Fruit fly (Drosophila melanogaster) whole organism, embryonic: Measurements from ENCODE around the gene DENR.
A peak's percentile ranks its signal among the peaks of the same experiment; 100 is the strongest.

Experiments
- Asciz ChIP-seq: fragments of 200-800 bp; sonication (Bioruptor generic); optimal IDR thresholded peaks from 2 replicates; lab custom pipeline; 2017; ENCODE audit warnings: missing biosample characterization, mild to moderate bottlenecking, missing genetic modification characterization, missing genetic modification reagents
- Awh ChIP-seq: fragments of 200-800 bp; sonication (Bioruptor generic); IDR thresholded peaks from 2 replicates; pipeline ENCODE4, ENCODE4 v1.3.6; 2022; ENCODE audit warnings: missing biosample characterization, missing genetic modification characterization
- CG11085 ChIP-seq: fragments of 200-800 bp; sonication (Bioruptor generic); IDR thresholded peaks from 2 replicates; pipeline ENCODE4 v1.3.6; 2022; ENCODE audit warnings: missing biosample characterization, missing genetic modification characterization
- CG11093 ChIP-seq: fragments of 200-800 bp; sonication (Bioruptor generic); IDR thresholded peaks from 3 replicates; pipeline ENCODE4 v1.3.6; 2022; ENCODE audit warnings: missing biosample characterization, missing genetic modification characterization
- CG11247 ChIP-seq: fragments of 200-800 bp; sonication (Bioruptor generic); IDR thresholded peaks from 2 replicates; pipeline ENCODE4 v1.3.6; 2022; ENCODE audit warnings: missing biosample characterization, missing genetic modification characterization
- CG12744 ChIP-seq: fragments of 200-800 bp; sonication (Bioruptor generic); optimal IDR thresholded peaks from 2 replicates; lab custom pipeline; 2016; ENCODE audit warnings: missing biosample characterization, missing genetic modification characterization
- CG13624 ChIP-seq: fragments of 200-800 bp; sonication (Bioruptor generic); optimal IDR thresholded peaks from 2 replicates; lab custom pipeline; 2016; ENCODE audit warnings: missing biosample characterization, missing genetic modification characterization
- CG13894 ChIP-seq: fragments of 200-800 bp; sonication (Bioruptor generic); optimal IDR thresholded peaks from 3 replicates; lab custom pipeline; 2018; ENCODE audit warnings: missing biosample characterization, mild to moderate bottlenecking, missing genetic modification characterization, moderate library complexity
- CG16779 ChIP-seq: fragments of 200-800 bp; sonication (Bioruptor generic); IDR thresholded peaks from 2 replicates; pipeline ENCODE4 v1.3.6; 2022; ENCODE audit warnings: missing biosample characterization, missing genetic modification characterization
- CG16815 ChIP-seq: fragments of 200-800 bp; sonication (Bioruptor generic); optimal IDR thresholded peaks from 3 replicates; lab custom pipeline; 2017; ENCODE audit warnings: missing biosample characterization, mild to moderate bottlenecking, missing genetic modification characterization
- CG17328 ChIP-seq: fragments of 200-800 bp; sonication (Bioruptor generic); IDR thresholded peaks from 2 replicates; pipeline ENCODE4 v1.3.6; 2022; ENCODE audit warnings: missing biosample characterization, missing genetic modification characterization
- CG17568 ChIP-seq: fragments of 200-800 bp; sonication (Bioruptor generic); optimal IDR thresholded peaks from 2 replicates; lab custom pipeline; 2018; ENCODE audit warnings: missing biosample characterization, mild to moderate bottlenecking, missing genetic modification characterization, moderate library complexity
- CG1832 ChIP-seq: fragments of 200-800 bp; sonication (Bioruptor generic); optimal IDR thresholded peaks from 2 replicates; lab custom pipeline; 2017; ENCODE audit warnings: missing biosample characterization, mild to moderate bottlenecking, missing genetic modification characterization, inconsistent platforms
- CG2889 ChIP-seq: fragments of 200-800 bp; sonication (Bioruptor generic); IDR thresholded peaks from 3 replicates; pipeline ENCODE4 v1.3.6; 2022; ENCODE audit warnings: missing biosample characterization, missing genetic modification characterization
- CG31388 ChIP-seq: fragments of 200-800 bp; sonication (Bioruptor generic); optimal IDR thresholded peaks from 2 replicates; lab custom pipeline; 2016; ENCODE audit warnings: missing biosample characterization, missing genetic modification characterization
- CG34224 ChIP-seq: fragments of 200-800 bp; sonication (Bioruptor generic); IDR thresholded peaks from 3 replicates; pipeline ENCODE4 v1.3.6; 2022; ENCODE audit warnings: missing biosample characterization, missing genetic modification characterization; ENCODE audit not compliant: partially characterized antibody
- CG3995 ChIP-seq: fragments of 200-800 bp; sonication (Bioruptor generic); optimal IDR thresholded peaks from 3 replicates; lab custom pipeline; 2016; ENCODE audit warnings: missing biosample characterization, missing genetic modification characterization
- CG4404 ChIP-seq: fragments of 200-800 bp; sonication (Bioruptor generic); IDR thresholded peaks from 2 replicates; pipeline ENCODE4 v1.3.6; 2022; ENCODE audit warnings: missing biosample characterization, missing genetic modification characterization
- CG6175 ChIP-seq: fragments of 200-800 bp; sonication (Bioruptor generic); IDR thresholded peaks from 3 replicates; pipeline ENCODE4 v1.3.6; 2022; ENCODE audit warnings: missing biosample characterization, missing genetic modification characterization
- CG7928 ChIP-seq: fragments of 200-800 bp; sonication (Bioruptor generic); optimal IDR thresholded peaks from 2 replicates; lab custom pipeline; 2017; ENCODE audit warnings: missing biosample characterization, mild to moderate bottlenecking, missing genetic modification characterization
- CG7987 ChIP-seq: fragments of 200-800 bp; sonication (Bioruptor generic); optimal IDR thresholded peaks from 2 replicates; lab custom pipeline; 2018; ENCODE audit warnings: missing biosample characterization, mild to moderate bottlenecking, missing genetic modification characterization, moderate library complexity
- CG9876 ChIP-seq: fragments of 200-800 bp; sonication (Bioruptor generic); optimal IDR thresholded peaks from 2 replicates; lab custom pipeline; 2016; ENCODE audit warnings: missing biosample characterization, missing genetic modification characterization
- Chrac-16 ChIP-seq: fragments of 200-800 bp; sonication (Bioruptor generic); optimal IDR thresholded peaks from 3 replicates; lab custom pipeline; 2016; ENCODE audit warnings: missing biosample characterization, missing genetic modification characterization
- E2f1 ChIP-seq: fragments of 200-800 bp; sonication (Bioruptor generic); IDR thresholded peaks from 2 replicates; pipeline ENCODE4 v1.3.6; 2022; ENCODE audit warnings: missing biosample characterization, missing genetic modification characterization
- Fer1 ChIP-seq: fragments of 200-800 bp; sonication (Bioruptor generic); optimal IDR thresholded peaks from 2 replicates; lab custom pipeline; 2017; ENCODE audit warnings: missing biosample characterization, mild to moderate bottlenecking, missing genetic modification characterization
- Hmr ChIP-seq: fragments of 200-800 bp; sonication (Bioruptor generic); optimal IDR thresholded peaks from 3 replicates; lab custom pipeline; 2017; ENCODE audit warnings: mild to moderate bottlenecking, missing biosample characterization, missing genetic modification reagents, missing genetic modification characterization
- Hr39 ChIP-seq: fragments of >200 bp; optimal IDR thresholded peaks from 2 replicates; lab custom pipeline; 2017
- Kr ChIP-seq: fragments of 200-800 bp; sonication (Bioruptor generic); optimal IDR thresholded peaks from 2 replicates; lab custom pipeline; 2017; ENCODE audit warnings: missing biosample characterization, mild to moderate bottlenecking, missing genetic modification characterization
- Meics ChIP-seq: fragments of 200-800 bp; sonication (Bioruptor generic); optimal IDR thresholded peaks from 2 replicates; lab custom pipeline; 2017; ENCODE audit warnings: missing biosample characterization, mild to moderate bottlenecking, missing genetic modification characterization
- TFAM ChIP-seq: fragments of 200-800 bp; sonication (Bioruptor generic); optimal IDR thresholded peaks from 2 replicates; lab custom pipeline; 2017; ENCODE audit warnings: missing biosample characterization, missing genetic modification characterization, inconsistent platforms
- ab ChIP-seq: fragments of 200-800 bp; sonication (Bioruptor generic); optimal IDR thresholded peaks from 2 replicates; lab custom pipeline; 2016; ENCODE audit warnings: missing biosample characterization, missing genetic modification characterization
- abd-A ChIP-seq: fragments of 200-800 bp; sonication (Bioruptor generic); optimal IDR thresholded peaks from 3 replicates; lab custom pipeline; 2019; ENCODE audit warnings: missing biosample characterization, mild to moderate bottlenecking, missing genetic modification characterization, moderate library complexity
- amos ChIP-seq: fragments of 200-800 bp; sonication (Bioruptor generic); IDR thresholded peaks from 2 replicates; pipeline ENCODE4 v1.3.6; 2022; ENCODE audit warnings: missing biosample characterization, missing genetic modification characterization; ENCODE audit not compliant: partially characterized antibody
- ara ChIP-seq: fragments of 200-800 bp; sonication (Bioruptor generic); IDR thresholded peaks from 2 replicates; pipeline ENCODE4 v1.3.6; 2022; ENCODE audit warnings: missing biosample characterization, missing genetic modification characterization
- bcd ChIP-seq: fragments of 200-800 bp; sonication (Bioruptor generic); optimal IDR thresholded peaks from 2 replicates; lab custom pipeline; 2017; ENCODE audit warnings: missing biosample characterization, mild to moderate bottlenecking, missing genetic modification characterization
- caup ChIP-seq: fragments of 200-800 bp; sonication (Bioruptor generic); optimal IDR thresholded peaks from 3 replicates; lab custom pipeline; 2017; ENCODE audit warnings: missing biosample characterization, mild to moderate bottlenecking, missing genetic modification characterization, moderate library complexity; ENCODE audit not compliant: severe bottlenecking
- chif ChIP-seq, 2 experiments: fragments of 200-800 bp; sonication (Bioruptor generic); optimal IDR thresholded peaks; 3 replicates each; lab custom pipeline; 2016; ENCODE audit warnings: missing biosample characterization in 2 of 2, missing genetic modification characterization in 2 of 2
- fd96Cb ChIP-seq: fragments of 200-800 bp; sonication (Bioruptor generic); optimal IDR thresholded peaks from 2 replicates; lab custom pipeline; 2018; ENCODE audit warnings: missing biosample characterization, mild to moderate bottlenecking, missing genetic modification characterization, moderate library complexity
- ftz-f1 ChIP-seq: fragments of 200-800 bp; sonication (Bioruptor generic); optimal IDR thresholded peaks from 2 replicates; lab custom pipeline; 2016; ENCODE audit warnings: missing biosample characterization, missing genetic modification characterization
- ind ChIP-seq: fragments of 200-800 bp; sonication (Bioruptor generic); optimal IDR thresholded peaks from 3 replicates; lab custom pipeline; 2016; ENCODE audit warnings: missing biosample characterization, missing genetic modification characterization
- kni ChIP-seq: fragments of 200-800 bp; sonication (Bioruptor generic); optimal IDR thresholded peaks from 3 replicates; lab custom pipeline; 2017; ENCODE audit warnings: mild to moderate bottlenecking, missing biosample characterization, missing genetic modification reagents, missing genetic modification characterization
- onecut ChIP-seq: fragments of 200-800 bp; sonication (Bioruptor generic); IDR thresholded peaks from 2 replicates; pipeline ENCODE4 v1.3.6; 2022; ENCODE audit warnings: missing biosample characterization, missing genetic modification characterization
- otp ChIP-seq: fragments of 200-800 bp; sonication (Bioruptor generic); IDR thresholded peaks from 3 replicates; pipeline ENCODE4, ENCODE4 v1.3.6; 2022; ENCODE audit warnings: missing biosample characterization, missing genetic modification characterization
- pb ChIP-seq: fragments of 200-800 bp; sonication (Bioruptor generic); optimal IDR thresholded peaks from 3 replicates; lab custom pipeline; 2016; ENCODE audit warnings: missing biosample characterization, missing genetic modification characterization
- phol ChIP-seq: fragments of 200-800 bp; sonication (Bioruptor generic); optimal IDR thresholded peaks from 3 replicates; lab custom pipeline; 2018; ENCODE audit warnings: missing biosample characterization, mild to moderate bottlenecking, missing genetic modification characterization, moderate library complexity
- ranshi ChIP-seq: fragments of 200-800 bp; sonication (Bioruptor generic); IDR thresholded peaks from 2 replicates; pipeline ENCODE4 v1.3.6; 2022; ENCODE audit warnings: missing biosample characterization, missing genetic modification characterization
- slp2 ChIP-seq: fragments of 200-800 bp; sonication (Bioruptor generic); optimal IDR thresholded peaks from 2 replicates; lab custom pipeline; 2016; ENCODE audit warnings: missing biosample characterization, missing genetic modification characterization
- sna ChIP-seq: fragments of 200-800 bp; sonication (Bioruptor generic); IDR thresholded peaks from 2 replicates; pipeline ENCODE4 v1.3.6; 2022; ENCODE audit warnings: missing biosample characterization, missing genetic modification characterization; ENCODE audit not compliant: partially characterized antibody
- sob ChIP-seq: fragments of 200-800 bp; sonication (Bioruptor generic); IDR thresholded peaks from 2 replicates; pipeline ENCODE4 v1.3.6; 2022; ENCODE audit warnings: missing biosample characterization, missing genetic modification characterization
- stwl ChIP-seq: fragments of 200-800 bp; sonication (Bioruptor generic); optimal IDR thresholded peaks from 3 replicates; lab custom pipeline; 2018; ENCODE audit warnings: missing biosample characterization, mild to moderate bottlenecking, missing genetic modification characterization, moderate library complexity
- tio ChIP-seq: fragments of 200-800 bp; sonication (Bioruptor generic); optimal IDR thresholded peaks from 2 replicates; lab custom pipeline; 2017; ENCODE audit warnings: missing biosample characterization, missing genetic modification characterization, inconsistent platforms
- tll ChIP-seq, 2 experiments: fragments of 200-800 bp in 1 of 2; fragments of >200 bp in 1 of 2; sonication (Bioruptor generic) in 1 of 2; optimal IDR thresholded peaks; 2 replicates each; lab custom pipeline; 2017 to 2019; ENCODE audit warnings: missing biosample characterization in 2 of 2, missing genetic modification characterization in 2 of 2, mild to moderate bottlenecking in 1 of 2, moderate library complexity in 1 of 2

Gene DENR

DNA sequence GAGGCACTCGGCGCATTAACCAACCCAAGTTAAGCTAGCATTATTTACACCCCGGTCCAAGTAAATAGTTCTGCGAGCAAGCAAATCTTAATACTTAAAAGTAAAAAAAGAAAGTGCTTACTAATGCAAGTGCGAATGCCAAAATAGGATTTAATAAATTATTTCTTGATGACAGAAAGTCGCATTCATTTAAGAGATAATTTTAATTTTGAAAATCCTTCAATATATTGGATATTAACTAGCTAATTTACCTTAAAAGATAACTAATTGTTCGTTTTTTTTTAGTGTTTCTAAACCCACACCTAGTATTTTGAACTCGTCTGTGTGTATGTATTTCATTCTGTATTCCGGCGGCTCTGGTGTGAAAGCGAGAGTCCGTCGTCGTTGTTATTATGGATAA is 31.6 kb downstream of the DENR start (continued):
- TF ChIP-seq Fer1 (GFP tag; lab: Kevin White, UChicago) (no peak), CG1832 (GFP tag; lab: Kevin White, UChicago) (no peak), CG13624 (GFP tag; lab: Kevin White, UChicago) (no peak), CG13894 (tag; lab: Kevin White, UChicago) (no peak), kni (no peak), CG11093 (no peak), stwl (tag; lab: Kevin White, UChicago) (no peak), CG34224 (no peak), CG11085 (GFP tag; lab: Robert Waterston, UW) (no peak), CG9876 (GFP tag; lab: Kevin White, UChicago) (no peak), Awh (peak; percentile 15; the same call in 1 of the 2 replicates), chif (GFP tag; optimal IDR thresholded peaks at IDR 0.05; lab: Kevin White, UChicago) (peak; percentile 13 to 44), CG16779 (no peak), ab (GFP tag; lab: Kevin White, UChicago) (no peak), sna (GFP tag; lab: Robert Waterston, UW) (no peak), CG17568 (no peak), pb (GFP tag; lab: Kevin White, UChicago) (no peak), CG11247 (no peak), CG17328 (GFP tag; lab: Robert Waterston, UW) (no peak), otp (GFP tag; lab: Robert Waterston, UW) (no peak), Meics (peak; percentile 54), phol (tag; lab: Kevin White, UChicago) (peak; percentile 75), tll (GFP tag; optimal IDR thresholded peaks at IDR 0.05; lab: Kevin White, UChicago) (no peak), ranshi (GFP tag; lab: Robert Waterston, UW) (0 out of 2 replicates have a peak, but pooled peaks have one; percentile 10), Asciz (GFP tag; lab: Kevin White, UChicago) (peak; percentile 69), tio (peak; percentile 28), CG16815 (GFP tag; lab: Kevin White, UChicago) (no peak), ind (GFP tag; lab: Kevin White, UChicago) (peak; percentile 36), CG7987 (GFP tag; lab: Kevin White, UChicago) (no peak), ara (no peak), Hr39 (lab: Kevin White, UChicago) (no peak), CG6175 (GFP tag; lab: Robert Waterston, UW) (no peak), CG4404 (GFP tag; lab: Robert Waterston, UW) (no peak), TFAM (GFP tag; lab: Kevin White, UChicago) (no peak), CG31388 (GFP tag; lab: Kevin White, UChicago) (no peak), CG12744 (GFP tag; lab: Kevin White, UChicago) (no peak), caup (GFP tag; lab: Kevin White, UChicago) (peak; percentile 12), Kr (GFP tag; lab: Kevin White, UChicago) (no peak), CG3995 (GFP tag; lab: Kevin White, UChicago) (no peak), CG2889 (GFP tag; lab: Robert Waterston, UW) (no peak), CG7928 (GFP tag; lab: Kevin White, UChicago) (no peak), amos (GFP tag; lab: Robert Waterston, UW) (no peak), E2f1 (GFP tag; lab: Robert Waterston, UW) (no peak), fd96Cb (tag; lab: Kevin White, UChicago) (peak; percentile 65), slp2 (GFP tag; lab: Kevin White, UChicago) (no peak), Chrac-16 (no peak), abd-A (tag; lab: Kevin White, UChicago) (no peak), onecut (GFP tag; lab: Robert Waterston, UW) (peak; percentile 36; the same call in 1 of the 2 replicates), ftz-f1 (GFP tag; lab: Kevin White, UChicago) (no peak), sob (GFP tag; lab: Robert Waterston, UW) (0 out of 2 replicates have a peak, but pooled peaks have one; percentile 33), bcd (peak; percentile 54), Hmr (GFP tag; lab: Kevin White, UChicago) (peak; percentile 39)
